Fruit fly (Drosophila melanogaster) whole organism, pupa: ENCODE results near the gene CG10467.

Experiments
- CG10348 ChIP-seq: fragments of 200-800 bp; sonication (Bioruptor generic); IDR thresholded peaks from 2 replicates; pipeline ENCODE4 v1.3.6; 2022; ENCODE audit warnings: missing biosample characterization, missing genetic modification characterization
- CG12605 ChIP-seq: fragments of 200-800 bp; sonication (Bioruptor generic); IDR thresholded peaks from 2 replicates; pipeline ENCODE4 v1.3.6; 2022; ENCODE audit warnings: missing biosample characterization, missing genetic modification characterization
- CG13204 ChIP-seq: fragments of 200-800 bp; sonication (Bioruptor generic); optimal IDR thresholded peaks from 2 replicates; lab custom pipeline; 2018; ENCODE audit warnings: missing biosample characterization, mild to moderate bottlenecking, missing genetic modification characterization, moderate library complexity
- CG14655 ChIP-seq: fragments of 200-800 bp; sonication (Bioruptor generic); optimal IDR thresholded peaks from 3 replicates; lab custom pipeline; 2017; ENCODE audit warnings: mild to moderate bottlenecking, missing biosample characterization, missing genetic modification reagents, missing genetic modification characterization
- CG15710 ChIP-seq: fragments of 200-800 bp; sonication (Bioruptor generic); optimal IDR thresholded peaks from 2 replicates; lab custom pipeline; 2018; ENCODE audit warnings: missing biosample characterization, mild to moderate bottlenecking, missing genetic modification characterization, moderate library complexity
- CG17806 ChIP-seq: fragments of 200-800 bp; sonication (Bioruptor generic); optimal IDR thresholded peaks from 2 replicates; lab custom pipeline; 2018; ENCODE audit warnings: missing biosample characterization, mild to moderate bottlenecking, missing genetic modification characterization, moderate library complexity
- CG32121 ChIP-seq: fragments of 200-800 bp; sonication (Bioruptor generic); IDR thresholded peaks from 2 replicates; pipeline ENCODE4 v1.3.6; 2022; ENCODE audit warnings: missing biosample characterization, missing genetic modification characterization
- CG34367 ChIP-seq: fragments of 200-800 bp; sonication (Bioruptor generic); optimal IDR thresholded peaks from 2 replicates; lab custom pipeline; 2018; ENCODE audit warnings: missing biosample characterization, mild to moderate bottlenecking, missing genetic modification characterization
- CG4496 ChIP-seq: fragments of 200-800 bp; sonication (Bioruptor generic); IDR thresholded peaks from 3 replicates; pipeline ENCODE4 v1.3.6; 2022; ENCODE audit warnings: missing biosample characterization, missing genetic modification characterization
- CG8159 ChIP-seq: fragments of 200-800 bp; sonication (Bioruptor generic); optimal IDR thresholded peaks from 3 replicates; lab custom pipeline; 2018; ENCODE audit warnings: missing biosample characterization, mild to moderate bottlenecking, missing genetic modification characterization, moderate library complexity
- CG8301 ChIP-seq: fragments of 200-800 bp; sonication (Bioruptor generic); optimal IDR thresholded peaks from 2 replicates; lab custom pipeline; 2018; ENCODE audit warnings: missing biosample characterization, mild to moderate bottlenecking, missing genetic modification characterization
- CG9948 ChIP-seq: fragments of 200-800 bp; sonication (Bioruptor generic); optimal IDR thresholded peaks from 2 replicates; lab custom pipeline; 2018; ENCODE audit warnings: missing biosample characterization, mild to moderate bottlenecking, missing genetic modification characterization, moderate library complexity
- D1 ChIP-seq: fragments of 200-800 bp; sonication (Bioruptor generic); optimal IDR thresholded peaks from 2 replicates; lab custom pipeline; 2018; ENCODE audit warnings: missing biosample characterization, mild to moderate bottlenecking, missing genetic modification characterization, moderate library complexity
- EcR ChIP-seq: fragments of 200-800 bp; sonication (Bioruptor generic); optimal IDR thresholded peaks from 3 replicates; lab custom pipeline; 2019; ENCODE audit warnings: missing biosample characterization, missing genetic modification characterization, mild to moderate bottlenecking, moderate library complexity, missing genetic modification reagents
- Ets98B ChIP-seq: fragments of 200-800 bp; sonication (Bioruptor generic); IDR thresholded peaks from 2 replicates; pipeline ENCODE4 v1.3.6; 2022; ENCODE audit warnings: missing biosample characterization, missing genetic modification characterization
- Pif1A ChIP-seq: fragments of 200-800 bp; sonication (Bioruptor generic); optimal IDR thresholded peaks from 3 replicates; lab custom pipeline; 2016; ENCODE audit warnings: missing biosample characterization, missing genetic modification characterization
- Pif1B ChIP-seq: fragments of 200-800 bp; sonication (Bioruptor generic); optimal IDR thresholded peaks from 3 replicates; lab custom pipeline; 2016; ENCODE audit warnings: missing biosample characterization, missing genetic modification characterization
- Snoo ChIP-seq: fragments of 200-800 bp; sonication (Bioruptor generic); optimal IDR thresholded peaks from 3 replicates; lab custom pipeline; 2017; ENCODE audit warnings: missing biosample characterization, mild to moderate bottlenecking, missing genetic modification characterization, inconsistent platforms
- fd96Ca ChIP-seq: fragments of 200-800 bp; sonication (Bioruptor generic); IDR thresholded peaks from 3 replicates; pipeline ENCODE4 v1.3.6; 2022; ENCODE audit warnings: missing biosample characterization, missing genetic modification characterization
- gl ChIP-seq: fragments of 200-800 bp; sonication (Bioruptor generic); optimal IDR thresholded peaks from 2 replicates; lab custom pipeline; 2018; ENCODE audit warnings: missing biosample characterization, mild to moderate bottlenecking, missing genetic modification characterization
- rn ChIP-seq: fragments of 200-800 bp; sonication (Bioruptor generic); IDR thresholded peaks from 2 replicates; pipeline ENCODE4 v1.3.6; 2022; ENCODE audit warnings: missing biosample characterization, missing genetic modification characterization

CG10467 gene

dm6 chr3L:6094697-6095096, at the start of gene CG10467, which contains the start of gene loj:
Gene CG10467, minus strand, starts transcription at chr3L:6094747.
Gene loj, plus strand, starts transcription at chr3L:6094987.
- TF ChIP-seq Snoo (tag; lab: Kevin White, UChicago) = peak; percentile 86
- peak; percentile 85 for TF ChIP-seq CG34367 (tag; lab: Kevin White, UChicago)
- TF ChIP-seq CG12605 (GFP tag; lab: Robert Waterston, UW) = peak; percentile 81
- TF ChIP-seq CG10348 (GFP tag; lab: Robert Waterston, UW) = peak; percentile 87
- peak; percentile 78 for TF ChIP-seq D1 (tag; lab: Kevin White, UChicago)
- peak; percentile 88 for TF ChIP-seq Ets98B (GFP tag; lab: Robert Waterston, UW)
- TF ChIP-seq CG9948 (tag; lab: Kevin White, UChicago) = peak; percentile 94
- TF ChIP-seq Pif1A (GFP tag; lab: Kevin White, UChicago) = peak; percentile 74
- no peak for TF ChIP-seq CG13204 (GFP tag; lab: Kevin White, UChicago)
- peak; percentile 87 for TF ChIP-seq fd96Ca (GFP tag; lab: Robert Waterston, UW)
- peak; percentile 88 for TF ChIP-seq CG14655
- TF ChIP-seq CG32121 = peak; percentile 86
- peak; percentile 91 for TF ChIP-seq CG8159
- peak; percentile 37 for TF ChIP-seq gl
- TF ChIP-seq CG15710 = peak; percentile 88
- TF ChIP-seq Pif1B (GFP tag; lab: Kevin White, UChicago) = peak; percentile 72
- TF ChIP-seq CG17806 = peak; percentile 94
- TF ChIP-seq EcR (GFP tag; lab: Kevin White, UChicago) = no peak
- TF ChIP-seq CG8301 = peak; percentile 82
- TF ChIP-seq rn (GFP tag; lab: Robert Waterston, UW) = peak; percentile 95
- peak; percentile 96 for TF ChIP-seq CG4496 (GFP tag; lab: Robert Waterston, UW)

- no peak for TF ChIP-seq CG34367 (tag; lab: Kevin White, UChicago)
- no peak for TF ChIP-seq CG8159
- TF ChIP-seq EcR (GFP tag; lab: Kevin White, UChicago) = peak; percentile 36
These were observed 48.7 kb upstream of the CG10467 start, which contains the start of gene Lcp65Ad for dm6 chr3L:6143188-6143755. Gene Lcp65Ad, plus strand, starts transcription at chr3L:6143395.

DNA sequence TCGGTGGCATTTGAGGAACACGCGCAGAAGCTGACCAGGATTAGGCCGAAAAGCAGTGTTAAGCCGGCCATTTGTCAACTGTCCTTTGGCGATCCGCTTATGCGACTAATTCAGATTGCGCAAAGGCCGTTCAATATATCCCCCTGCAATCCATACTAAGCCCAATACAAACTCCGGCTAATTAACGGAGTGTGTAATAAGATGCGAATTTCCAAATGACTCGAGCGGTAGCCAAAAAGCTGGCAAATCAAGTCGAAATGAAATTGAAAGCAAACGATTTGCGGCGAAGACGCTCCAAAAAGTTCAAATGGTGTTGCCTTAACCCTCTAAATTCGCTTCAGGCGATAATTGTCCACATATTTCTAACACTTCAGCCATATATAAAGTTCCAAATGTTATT, 47.8 kb upstream of the CG10467 start, which contains the start of gene Cpr65Aw:
Gene Cpr65Aw, minus strand, starts transcription at position 101 of the 400 bp plus-strand sequence.
- TF ChIP-seq CG8159 (no peak), CG8301 (no peak), Snoo (tag; lab: Kevin White, UChicago) (no peak), EcR (GFP tag; lab: Kevin White, UChicago) (no peak), fd96Ca (GFP tag; lab: Robert Waterston, UW) (no peak), Pif1A (GFP tag; lab: Kevin White, UChicago) (no peak), CG34367 (tag; lab: Kevin White, UChicago) (no peak), CG9948 (tag; lab: Kevin White, UChicago) (no peak), CG14655 (no peak), CG13204 (GFP tag; lab: Kevin White, UChicago) (no peak), D1 (tag; lab: Kevin White, UChicago) (no peak), Pif1B (GFP tag; lab: Kevin White, UChicago) (no peak), CG4496 (GFP tag; lab: Robert Waterston, UW) (no peak), CG10348 (GFP tag; lab: Robert Waterston, UW) (no peak)

dm6 chr3L:6141538-6141937, 47.0 kb upstream of the CG10467 start:
- TF ChIP-seq EcR (GFP tag; lab: Kevin White, UChicago) (peak; percentile 59), Pif1B (GFP tag; lab: Kevin White, UChicago) (no peak)

DNA sequence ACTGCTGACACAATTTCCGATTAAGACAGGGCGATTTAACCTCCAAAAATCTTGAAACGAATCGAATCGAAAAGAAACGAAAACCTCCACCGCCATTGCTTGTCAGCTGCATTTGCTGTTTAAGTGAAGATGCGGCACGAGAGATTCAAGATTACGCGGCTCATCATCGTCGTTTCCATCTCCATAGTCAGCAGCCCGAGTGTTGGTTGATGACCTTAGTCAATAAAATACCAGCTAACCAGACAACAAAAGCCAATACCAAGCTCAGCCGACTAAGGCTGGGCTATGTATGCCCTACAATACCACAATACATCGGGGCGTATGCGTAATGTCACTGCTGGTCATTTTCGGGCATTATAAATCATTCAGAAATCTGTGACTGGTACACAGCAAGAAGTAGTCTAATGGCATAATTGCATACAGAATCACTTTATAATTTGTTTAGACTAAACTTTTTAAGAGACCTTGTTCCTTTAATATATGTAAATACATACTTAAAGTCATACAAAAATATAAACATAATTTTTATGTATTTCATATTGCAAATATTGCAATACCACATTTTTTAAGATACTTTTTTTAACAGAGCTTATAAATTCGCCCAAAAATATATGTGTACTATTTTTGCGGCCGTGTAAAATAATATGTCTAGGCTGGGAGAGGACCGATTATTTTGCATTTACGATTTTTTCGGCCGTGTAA, 46.4 kb upstream of the CG10467 start:
- peak; percentile 8 for TF ChIP-seq CG8159
- peak; percentile 69 for TF ChIP-seq EcR (GFP tag; lab: Kevin White, UChicago)
- no peak for TF ChIP-seq Pif1B (GFP tag; lab: Kevin White, UChicago)
- TF ChIP-seq CG8301 = no peak
- TF ChIP-seq CG14655 = no peak
- TF ChIP-seq CG12605 (GFP tag; lab: Robert Waterston, UW) = no peak
- no peak for TF ChIP-seq CG4496 (GFP tag; lab: Robert Waterston, UW)
- no peak for TF ChIP-seq CG15710
- no peak for TF ChIP-seq CG34367 (tag; lab: Kevin White, UChicago)

- TF ChIP-seq gl = no peak
These were observed 45.5 kb upstream of the CG10467 start, which contains the start of gene Cpr65Av for dm6 chr3L:6139924-6140574. Gene Cpr65Av, minus strand, starts transcription at chr3L:6139974.
